Fruit fly (Drosophila melanogaster): ENCODE results near the gene CG16890.

CG16890 gene

DNA sequence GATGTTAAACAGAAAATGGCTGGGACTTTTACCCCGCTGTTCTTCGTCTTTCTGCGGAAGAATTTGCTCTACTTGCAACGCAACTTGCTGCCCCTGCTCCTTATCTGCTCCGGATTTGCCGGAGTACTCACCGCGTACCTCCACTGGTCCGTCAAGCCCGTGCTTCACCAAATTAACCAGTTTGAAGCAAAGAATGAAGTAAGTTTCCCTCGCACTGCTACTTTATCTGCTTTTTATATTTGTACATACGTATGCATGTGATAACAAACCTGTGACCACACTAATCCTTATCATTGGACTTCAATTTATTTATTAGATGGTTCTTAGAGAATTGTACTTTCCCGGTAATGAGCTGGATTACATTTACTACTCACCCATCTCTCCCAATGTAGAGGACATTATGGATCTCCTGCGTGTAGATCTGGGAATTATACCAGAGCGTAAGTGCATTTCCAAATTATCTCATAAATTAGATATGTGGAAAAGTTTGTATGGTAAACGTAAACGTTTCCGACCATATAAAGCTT is at the start of gene CG16890:
TSS of gene CG16890 (minus strand) at position 184 of the 527 bp plus-strand sequence.
- no peak for TF ChIP-seq CG17801 (GFP tag; optimal IDR thresholded peaks at IDR 0.05; ENCODE audit: partially characterized antibody)

- TF ChIP-seq CG17801 (GFP tag; optimal IDR thresholded peaks at IDR 0.05; ENCODE audit: partially characterized antibody): no peak
These were observed 48.9 kb upstream of the CG16890 start, which contains the start of the genes GatC, PolG2 and Polr2C for dm6 chr2L:13833058-13833457. GatC (minus strand) TSS chr2L:13833105. PolG2 (minus strand) TSS chr2L:13833105. Polr2C (plus strand) TSS chr2L:13833337.

DNA sequence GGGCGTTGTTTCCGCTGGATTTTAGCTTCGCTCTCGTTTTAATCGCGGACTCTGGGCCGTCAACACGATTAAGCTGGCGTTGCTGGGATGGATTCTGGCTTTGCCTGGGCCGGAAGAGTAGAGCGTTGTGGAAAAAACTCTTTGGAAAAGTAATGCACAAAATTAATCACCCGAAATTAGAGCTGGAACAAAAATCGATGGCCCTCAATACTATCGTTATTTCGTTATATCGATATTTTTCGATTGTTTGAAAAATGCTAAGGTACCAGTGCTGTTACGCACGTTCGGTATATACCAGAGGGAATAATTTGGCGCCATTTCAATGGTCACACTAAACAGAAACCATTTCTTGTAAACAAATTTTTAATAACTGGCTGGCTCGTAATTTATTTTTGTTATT is 45.4 kb upstream of the CG16890 start, which contains the start of the genes Arpc1 and Orc5:
TSS of gene Arpc1 (minus strand) at position 202 of the 400 bp plus-strand sequence.
TSS of gene Orc5 (plus strand) at position 298 of the 400 bp plus-strand sequence.
- peak; percentile 26 for TF ChIP-seq CG17801 (GFP tag; optimal IDR thresholded peaks at IDR 0.05; ENCODE audit: partially characterized antibody)

DNA sequence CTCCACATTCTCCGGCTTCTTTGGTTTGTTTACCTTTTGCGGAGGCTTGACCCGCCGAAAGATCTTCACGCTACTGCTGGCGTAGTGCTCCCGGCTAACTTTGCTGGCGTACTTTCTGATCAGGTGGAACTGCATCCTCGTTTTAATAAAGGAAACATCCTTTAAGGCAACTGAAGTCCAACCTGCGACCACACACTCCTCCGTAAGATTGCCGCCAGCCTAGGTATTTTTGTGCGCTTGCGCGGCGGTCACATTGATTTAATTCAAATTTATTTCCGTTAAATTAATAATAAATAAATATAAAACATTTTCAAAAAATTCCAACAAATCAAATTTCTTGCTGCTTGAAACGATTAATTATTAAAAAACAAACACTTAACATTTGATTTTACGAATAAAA is 43.4 kb upstream of the CG16890 start, which contains the start of gene PolG1:
TSS of gene PolG1 (minus strand) at position 216 of the 400 bp plus-strand sequence.
- TF ChIP-seq CG17801 (GFP tag; optimal IDR thresholded peaks at IDR 0.05; ENCODE audit: partially characterized antibody): no peak

dm6 chr2L:13820948-13821347 is 36.8 kb upstream of the CG16890 start, which contains the start of gene b:
b (plus strand) TSS chr2L:13821248.
- no peak for TF ChIP-seq CG17801 (GFP tag; optimal IDR thresholded peaks at IDR 0.05; ENCODE audit: partially characterized antibody)

DNA sequence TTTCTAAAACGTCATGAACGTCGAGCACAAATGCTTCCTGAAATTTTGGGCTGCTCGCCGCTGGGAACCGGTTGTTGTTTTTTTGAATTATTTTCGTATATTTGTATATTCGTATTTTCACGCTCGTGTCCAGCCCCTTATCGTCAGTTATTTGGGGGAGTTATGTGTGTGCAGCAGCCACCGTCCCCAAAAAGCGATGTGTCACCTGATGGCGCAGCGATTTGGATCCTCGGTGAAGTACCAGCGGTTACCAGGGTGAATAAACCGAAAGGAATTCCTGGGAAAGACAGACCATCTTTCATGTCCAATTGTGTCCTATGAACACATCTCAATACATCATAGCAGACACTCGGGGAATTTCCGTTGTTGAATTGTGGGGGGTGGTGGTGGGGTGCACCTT is 36.0 kb upstream of the CG16890 start:
- TF ChIP-seq CG17801 (GFP tag; optimal IDR thresholded peaks at IDR 0.05; ENCODE audit: partially characterized antibody): no peak

DNA sequence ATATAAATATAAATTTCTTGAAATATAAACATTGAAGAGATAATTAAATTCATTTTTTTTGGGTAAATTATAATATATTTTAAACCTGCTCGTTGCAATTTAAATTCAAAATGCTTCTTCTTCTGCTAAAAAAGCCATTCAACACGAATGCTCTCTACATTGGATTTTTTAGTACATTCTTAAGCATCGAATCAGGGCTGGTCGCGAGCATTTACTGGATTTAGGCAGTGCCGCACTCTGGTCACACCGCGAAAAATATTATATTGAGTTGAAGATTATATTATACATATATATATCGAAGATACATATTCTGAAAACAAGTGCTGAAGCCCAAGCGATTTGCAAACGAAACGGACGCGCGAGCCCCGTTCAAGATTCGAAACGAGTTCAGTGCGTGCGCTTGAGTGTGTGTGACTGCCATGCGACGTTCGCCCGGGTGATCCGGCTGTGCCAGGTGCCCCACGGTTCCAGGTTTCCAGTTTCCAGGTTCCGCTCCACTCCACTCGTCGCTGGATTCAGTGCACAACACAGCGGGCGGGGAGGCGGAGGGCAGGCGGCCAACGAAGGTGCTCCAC is 29.6 kb upstream of the CG16890 start, which contains the start of gene Sos:
TSS of gene Sos (plus strand) at position 213 of the 575 bp plus-strand sequence.
- no peak for TF ChIP-seq CG17801 (GFP tag; optimal IDR thresholded peaks at IDR 0.05; ENCODE audit: partially characterized antibody)

- TF ChIP-seq CG17801 (GFP tag; optimal IDR thresholded peaks at IDR 0.05; ENCODE audit: partially characterized antibody): no peak
These were observed 29.0 kb upstream of the CG16890 start, which contains the start of gene CG16888 for dm6 chr2L:13813156-13813555. CG16888 (minus strand) TSS chr2L:13813256.

DNA sequence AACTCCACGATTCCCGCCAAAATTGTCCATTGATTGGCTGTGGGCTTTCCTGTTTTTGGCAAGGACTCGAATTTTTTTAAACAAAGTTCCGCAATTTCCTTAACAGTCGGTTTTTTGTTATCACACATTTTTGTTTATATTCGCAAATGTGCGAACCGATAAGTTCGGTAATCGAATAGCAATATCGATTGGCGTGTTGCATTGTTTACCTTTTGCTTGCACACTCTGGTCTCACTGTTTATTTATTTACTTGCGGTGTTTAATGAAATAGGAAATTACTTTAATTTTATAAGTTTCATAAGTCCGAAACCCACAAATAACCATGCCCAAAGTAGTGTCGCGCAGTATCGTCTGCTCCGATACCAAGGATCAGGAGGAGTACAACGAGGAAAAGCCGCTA is 27.2 kb upstream of the CG16890 start, which contains the start of the genes Adat1 and CG16865:
TSS of gene Adat1 (minus strand) at position 152 of the 400 bp plus-strand sequence.
TSS of gene CG16865 (plus strand) at position 200 of the 400 bp plus-strand sequence.
- TF ChIP-seq CG17801 (GFP tag; optimal IDR thresholded peaks at IDR 0.05; ENCODE audit: partially characterized antibody): no peak

DNA sequence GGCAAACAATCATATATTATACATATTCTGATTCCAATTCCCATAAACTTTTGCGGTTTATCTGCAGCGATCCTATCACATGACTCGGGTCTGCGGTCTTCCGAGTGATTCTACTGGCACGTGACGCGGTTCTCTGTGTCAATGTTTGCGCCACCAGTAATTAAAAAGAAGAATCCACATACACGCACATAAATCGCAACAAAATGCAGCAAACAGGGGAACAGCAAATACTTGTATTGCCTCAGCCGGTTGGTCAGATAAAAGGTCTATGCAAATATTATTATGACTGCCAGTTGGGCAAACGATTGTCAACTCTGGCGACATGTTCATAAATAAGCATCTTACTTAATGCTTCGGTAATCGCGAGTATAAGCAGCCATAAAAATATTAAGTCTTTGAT is 23.8 kb upstream of the CG16890 start:
- no peak for TF ChIP-seq CG17801 (GFP tag; optimal IDR thresholded peaks at IDR 0.05; ENCODE audit: partially characterized antibody)

dm6 chr2L:13807097-13807496 is 23.0 kb upstream of the CG16890 start:
- TF ChIP-seq CG17801 (GFP tag; optimal IDR thresholded peaks at IDR 0.05; ENCODE audit: partially characterized antibody): no peak

DNA sequence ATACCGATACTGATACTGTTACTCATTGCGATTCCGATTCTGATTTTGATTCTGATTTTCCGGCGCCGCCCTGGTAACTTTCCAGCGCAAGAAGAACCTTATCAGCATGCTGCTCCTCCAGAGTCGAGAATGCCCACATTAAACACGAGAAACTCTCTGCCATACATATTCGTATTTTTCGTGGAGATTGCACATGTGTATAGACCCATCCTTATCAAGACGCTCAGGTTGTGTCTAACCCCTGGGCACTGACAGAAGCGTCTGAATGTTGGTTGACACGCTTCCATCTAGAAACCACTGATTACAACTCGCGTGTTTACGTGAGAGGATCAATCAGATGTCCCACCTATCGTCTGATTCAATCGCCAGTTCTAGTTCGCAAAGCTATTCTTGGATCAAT is 21.0 kb upstream of the CG16890 start:
- TF ChIP-seq CG17801 (GFP tag; optimal IDR thresholded peaks at IDR 0.05; ENCODE audit: partially characterized antibody): no peak

DNA sequence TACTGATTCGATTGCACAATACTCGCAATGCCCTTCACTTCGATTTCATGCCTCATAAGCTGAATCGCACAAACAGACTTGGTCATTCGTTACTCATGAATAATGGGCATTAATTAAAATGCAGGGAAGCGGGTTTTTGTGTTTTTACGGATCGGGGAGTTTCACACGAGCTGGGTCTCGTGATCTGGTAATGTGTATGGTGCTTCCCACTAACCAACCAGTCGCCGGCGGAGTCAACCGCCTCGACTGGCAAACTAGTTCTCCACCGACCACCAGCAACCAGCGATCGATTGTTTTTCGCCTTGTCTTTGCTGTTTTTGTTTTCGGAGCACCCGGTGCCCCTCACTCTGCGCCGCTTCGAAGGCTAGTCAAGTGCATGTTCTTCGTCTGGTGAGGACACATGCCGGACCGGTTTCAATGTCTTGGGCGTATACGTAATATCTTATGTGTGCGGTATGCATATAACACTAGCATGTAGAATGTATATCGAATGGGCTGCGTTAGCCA is 20.5 kb upstream of the CG16890 start:
- no peak for TF ChIP-seq CG17801 (GFP tag; optimal IDR thresholded peaks at IDR 0.05; ENCODE audit: partially characterized antibody)

DNA sequence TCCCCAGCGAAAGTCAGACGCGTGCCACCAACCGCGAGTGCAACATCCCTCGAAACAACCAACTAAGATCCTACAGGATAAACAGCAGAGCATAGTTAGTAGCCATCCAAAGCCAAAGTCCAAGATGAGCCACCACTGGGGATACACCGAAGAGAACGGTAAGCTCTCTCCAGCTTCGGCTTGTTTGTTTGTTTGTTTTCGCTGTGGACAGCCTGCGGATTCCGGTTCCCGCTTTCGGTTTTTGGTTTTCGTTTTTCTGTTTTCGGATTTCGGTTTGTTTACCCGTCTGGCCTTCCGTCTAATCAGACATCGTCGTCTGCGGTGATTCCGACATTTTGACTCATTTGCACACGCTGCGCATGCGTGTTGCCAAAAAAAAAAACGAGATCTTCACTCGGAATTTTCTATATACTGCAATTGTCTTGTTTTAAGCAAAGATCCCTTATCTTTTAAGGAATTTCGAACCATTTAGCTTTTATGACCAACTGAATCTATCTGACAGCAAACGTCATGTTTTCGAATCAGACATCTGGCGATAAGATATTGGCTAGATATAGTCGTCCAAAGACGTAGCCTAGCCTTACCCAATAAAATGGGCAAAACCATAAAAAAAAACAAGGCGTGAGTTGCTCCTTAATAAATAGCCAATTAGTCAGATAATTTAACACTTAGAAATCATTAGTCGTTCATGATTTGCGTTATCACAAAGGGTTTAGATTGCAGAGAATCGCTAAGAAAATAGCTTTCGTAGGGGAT is 19.8 kb upstream of the CG16890 start:
- TF ChIP-seq CG17801 (GFP tag; optimal IDR thresholded peaks at IDR 0.05; ENCODE audit: partially characterized antibody): no peak

DNA sequence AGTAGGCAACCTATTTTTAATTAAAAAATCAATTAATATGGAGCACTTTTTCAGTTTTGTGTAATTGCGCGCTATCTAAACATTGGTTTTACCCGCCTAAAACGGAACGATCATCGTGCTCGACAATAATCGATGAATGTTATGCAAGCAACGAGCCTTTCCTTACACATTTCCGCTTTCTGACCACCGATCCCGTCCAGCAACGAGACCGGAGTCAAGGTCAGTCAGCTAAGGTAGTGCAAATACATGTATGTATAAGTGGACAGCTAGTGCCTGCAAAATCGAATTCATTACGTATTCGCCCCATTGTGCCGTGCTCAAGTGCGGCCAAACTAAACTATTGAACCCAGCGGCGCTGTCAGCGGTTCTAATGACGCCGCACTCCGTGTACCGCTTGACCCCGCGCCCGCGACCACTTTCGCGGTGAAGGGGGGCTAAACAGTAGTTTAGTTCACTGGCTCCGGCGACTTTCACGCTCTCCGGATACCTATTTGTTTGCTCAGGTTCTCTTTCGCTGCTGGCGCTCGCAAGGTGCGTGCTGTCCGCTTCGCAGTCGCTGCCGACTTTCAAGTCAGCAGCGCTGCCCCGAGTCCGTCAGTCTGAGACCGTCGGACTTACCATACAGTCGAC is 19.0 kb upstream of the CG16890 start, which contains the start of gene CAH1:
TSS of gene CAH1 (plus strand) at position 595 of the 630 bp plus-strand sequence.
- TF ChIP-seq CG17801 (GFP tag; optimal IDR thresholded peaks at IDR 0.05; ENCODE audit: partially characterized antibody): no peak
